Worm (Caenorhabditis elegans) whole organism, L3 larva: ENCODE data around the gene rla-2.

Source experiments
- ZK546.5 ChIP-seq: sonication (generic microtip); optimal IDR thresholded peaks from 2 replicates; lab custom pipeline; 2017; ENCODE audit warnings: missing biosample characterization, missing genetic modification characterization
- aly-2 ChIP-seq: fragments of 150-350 bp; optimal IDR thresholded peaks from 2 replicates; lab custom pipeline; 2014; ENCODE audit warnings: missing biosample characterization, missing genetic modification characterization
- ama-1 ChIP-seq: fragments of 150-350 bp; optimal IDR thresholded peaks from 2 replicates; lab custom pipeline; 2018
- ceh-16 ChIP-seq: sonication (generic microtip); optimal IDR thresholded peaks from 2 replicates; lab custom pipeline; 2017; ENCODE audit warnings: missing biosample characterization, missing genetic modification characterization
- ceh-28 ChIP-seq: fragments of 150-350 bp; optimal IDR thresholded peaks from 2 replicates; lab custom pipeline; 2014; ENCODE audit warnings: missing biosample characterization, missing genetic modification reagents, missing genetic modification characterization
- ceh-82 ChIP-seq: fragments of 150-350 bp; optimal IDR thresholded peaks from 2 replicates; lab custom pipeline; 2014; ENCODE audit warnings: missing biosample characterization, missing genetic modification characterization
- ceh-9 ChIP-seq: sonication (generic microtip); optimal IDR thresholded peaks from 2 replicates; lab custom pipeline; 2018; ENCODE audit warnings: missing biosample characterization, missing genetic modification characterization
- daf-12 ChIP-seq: fragments of 150-350 bp; optimal IDR thresholded peaks from 2 replicates; lab custom pipeline; 2014; ENCODE audit warnings: missing biosample characterization, missing genetic modification reagents, missing genetic modification characterization
- egl-27 ChIP-seq: sonication (generic microtip); optimal IDR thresholded peaks from 4 replicates; lab custom pipeline; 2017; ENCODE audit warnings: missing biosample characterization, missing genetic modification reagents, missing genetic modification characterization
- elt-1 ChIP-seq: fragments of 150-350 bp; optimal IDR thresholded peaks from 2 replicates; lab custom pipeline; 2014; ENCODE audit warnings: missing biosample characterization, missing genetic modification characterization
- elt-2 ChIP-seq: sonication (generic microtip); optimal IDR thresholded peaks from 2 replicates; lab custom pipeline; 2016; ENCODE audit warnings: missing genetic modification reagents, mild to moderate bottlenecking, missing genetic modification characterization, missing compliant biosample characterization
- elt-3 ChIP-seq, 3 experiments: fragments of 150-350 bp in 1 of 3; sonication (generic microtip) in 2 of 3; optimal IDR thresholded peaks; 2 replicates in 2 of 3; 4 replicates in 1 of 3; lab custom pipeline; 2014 to 2017; ENCODE audit warnings: missing biosample characterization in 3 of 3, missing genetic modification characterization in 3 of 3
- eor-1 ChIP-seq, 2 experiments: fragments of 150-350 bp; optimal IDR thresholded peaks; 2 replicates each; lab custom pipeline; 2014 to 2018; ENCODE audit warnings: missing biosample characterization in 2 of 2, missing genetic modification characterization in 2 of 2
- fkh-10 ChIP-seq: sonication (generic microtip); optimal IDR thresholded peaks from 2 replicates; lab custom pipeline; 2017; ENCODE audit warnings: missing biosample characterization, missing genetic modification reagents, missing genetic modification characterization
- fkh-2 ChIP-seq: fragments of 150-350 bp; optimal IDR thresholded peaks from 2 replicates; lab custom pipeline; 2014; ENCODE audit warnings: missing biosample characterization, missing genetic modification reagents, missing genetic modification characterization
- fos-1 ChIP-seq: fragments of 150-350 bp; optimal IDR thresholded peaks from 2 replicates; lab custom pipeline; 2014; ENCODE audit warnings: missing biosample characterization, missing genetic modification characterization
- hmg-11 ChIP-seq: sonication (generic microtip); optimal IDR thresholded peaks from 2 replicates; lab custom pipeline; 2016; ENCODE audit warnings: missing genetic modification characterization, missing compliant biosample characterization
- jun-1 ChIP-seq: fragments of 150-350 bp; optimal IDR thresholded peaks from 2 replicates; lab custom pipeline; 2014; ENCODE audit warnings: missing biosample characterization, missing genetic modification reagents, missing genetic modification characterization
- lin-15B ChIP-seq: fragments of 150-350 bp; optimal IDR thresholded peaks from 2 replicates; lab custom pipeline; 2014; ENCODE audit warnings: missing biosample characterization, missing genetic modification characterization
- lin-39 ChIP-seq: fragments of 150-350 bp; optimal IDR thresholded peaks from 2 replicates; lab custom pipeline; 2018; ENCODE audit warnings: missing biosample characterization, missing genetic modification reagents, missing genetic modification characterization
- lsy-12 ChIP-seq: sonication (generic microtip); optimal IDR thresholded peaks from 2 replicates; lab custom pipeline; 2016; ENCODE audit warnings: mild to moderate bottlenecking, missing genetic modification characterization, missing compliant biosample characterization
- mdl-1 ChIP-seq: fragments of 150-350 bp; optimal IDR thresholded peaks from 2 replicates; lab custom pipeline; 2014; ENCODE audit warnings: missing biosample characterization, missing genetic modification characterization
- mml-1 ChIP-seq: fragments of 150-350 bp; sonication (generic microtip); optimal IDR thresholded peaks from 3 replicates; lab custom pipeline; 2014; ENCODE audit warnings: missing biosample characterization, missing genetic modification characterization
- nfya-1 ChIP-seq: sonication (generic microtip); optimal IDR thresholded peaks from 2 replicates; lab custom pipeline; 2017; ENCODE audit warnings: missing genetic modification characterization, mild to moderate bottlenecking, missing compliant biosample characterization, antibody characterized with exemption, moderate library complexity; ENCODE audit not compliant: insufficient read depth
- nhr-11 ChIP-seq: fragments of 150-350 bp; optimal IDR thresholded peaks from 2 replicates; lab custom pipeline; 2014; ENCODE audit warnings: missing biosample characterization, missing genetic modification characterization
- nhr-12 ChIP-seq: fragments of 150-350 bp; optimal IDR thresholded peaks from 2 replicates; lab custom pipeline; 2014; ENCODE audit warnings: missing biosample characterization, missing genetic modification characterization
- nhr-23 ChIP-seq: fragments of 150-350 bp; optimal IDR thresholded peaks from 2 replicates; lab custom pipeline; 2014; ENCODE audit warnings: missing biosample characterization, missing genetic modification reagents, missing genetic modification characterization
- nhr-25 ChIP-seq: sonication (generic microtip); optimal IDR thresholded peaks from 2 replicates; lab custom pipeline; 2017; ENCODE audit warnings: missing biosample characterization, missing genetic modification characterization
- nhr-28 ChIP-seq: fragments of 150-350 bp; optimal IDR thresholded peaks from 2 replicates; lab custom pipeline; 2014; ENCODE audit warnings: missing biosample characterization, missing genetic modification characterization
- nhr-43 ChIP-seq: sonication (generic microtip); optimal IDR thresholded peaks from 2 replicates; lab custom pipeline; 2016; ENCODE audit warnings: mild to moderate bottlenecking, missing genetic modification characterization, missing compliant biosample characterization; ENCODE audit not compliant: poor library complexity, severe bottlenecking
- nhr-67 ChIP-seq: fragments of 150-350 bp; optimal IDR thresholded peaks from 2 replicates; lab custom pipeline; 2014; ENCODE audit warnings: missing biosample characterization, missing genetic modification characterization
- nhr-76 ChIP-seq: fragments of 150-350 bp; sonication (generic microtip); optimal IDR thresholded peaks from 5 replicates; lab custom pipeline; 2014; ENCODE audit warnings: missing biosample characterization, missing genetic modification characterization
- nhr-77 ChIP-seq: fragments of 150-350 bp; optimal IDR thresholded peaks from 2 replicates; lab custom pipeline; 2014; ENCODE audit warnings: missing biosample characterization, missing genetic modification characterization
- pha-4 ChIP-seq: fragments of 150-350 bp; optimal IDR thresholded peaks from 2 replicates; lab custom pipeline; 2014; ENCODE audit warnings: missing biosample characterization, missing genetic modification reagents, missing genetic modification characterization
- pqm-1 ChIP-seq: fragments of 150-350 bp; optimal IDR thresholded peaks from 2 replicates; lab custom pipeline; 2017; ENCODE audit warnings: missing biosample characterization, missing genetic modification characterization, inconsistent platforms
- sea-2 ChIP-seq: fragments of 150-350 bp; sonication (generic microtip); optimal IDR thresholded peaks from 4 replicates; lab custom pipeline; 2014; ENCODE audit warnings: missing biosample characterization, missing genetic modification reagents, missing genetic modification characterization
- skn-1 ChIP-seq: fragments of 150-350 bp; optimal IDR thresholded peaks from 2 replicates; lab custom pipeline; 2014; ENCODE audit warnings: missing biosample characterization, missing genetic modification characterization
- snpc-4 ChIP-seq: fragments of 150-350 bp; optimal IDR thresholded peaks from 2 replicates; lab custom pipeline; 2014; ENCODE audit warnings: missing biosample characterization, missing genetic modification characterization
- tbx-2 ChIP-seq: sonication (generic microtip); optimal IDR thresholded peaks from 2 replicates; lab custom pipeline; 2016; ENCODE audit warnings: mild to moderate bottlenecking, missing genetic modification characterization, missing compliant biosample characterization
- unc-39 ChIP-seq: sonication (generic microtip); optimal IDR thresholded peaks from 4 replicates; lab custom pipeline; 2017; ENCODE audit warnings: missing biosample characterization, missing genetic modification characterization
- unc-62 ChIP-seq: fragments of 150-350 bp; sonication (generic microtip); optimal IDR thresholded peaks from 4 replicates; lab custom pipeline; 2014; ENCODE audit warnings: missing biosample characterization, missing genetic modification reagents, missing genetic modification characterization
- zag-1 ChIP-seq: fragments of 150-350 bp; optimal IDR thresholded peaks from 2 replicates; lab custom pipeline; 2014; ENCODE audit warnings: missing biosample characterization, missing genetic modification characterization
- ztf-11 ChIP-seq: fragments of 150-350 bp; optimal IDR thresholded peaks from 2 replicates; lab custom pipeline; 2014; ENCODE audit warnings: missing biosample characterization, missing genetic modification characterization
- ztf-4 ChIP-seq: fragments of 150-350 bp; optimal IDR thresholded peaks from 2 replicates; lab custom pipeline; 2014; ENCODE audit warnings: missing biosample characterization, missing genetic modification characterization

rla-2 gene

ce11 chrIV:13392230-13392629 lies 22.1 kb upstream of the rla-2 start:
- TF ChIP-seq eor-1 (tag; optimal IDR thresholded peaks at IDR 0.05; lab: Kevin White, UChicago) (no peak), nhr-43 (tag; lab: Kevin White, UChicago) (peak; percentile 10), skn-1 (tag; lab: Kevin White, UChicago) (no peak), nhr-77 (no peak), ama-1 (lab: Kevin White, UChicago) (peak; percentile 72)

ce11 chrIV:13390770-13391169 lies 20.7 kb upstream of the rla-2 start:
- no peak for TF ChIP-seq elt-3 (tag; optimal IDR thresholded peaks at IDR 0.05; lab: Kevin White, UChicago)
- TF ChIP-seq pqm-1 (tag; lab: Kevin White, UChicago): no peak
- no peak for TF ChIP-seq aly-2 (tag; lab: Kevin White, UChicago)
- no peak for TF ChIP-seq ceh-28 (tag; lab: Kevin White, UChicago)
- no peak for TF ChIP-seq ceh-9

- TF ChIP-seq mml-1 (tag; lab: Kevin White, UChicago) (no peak), elt-2 (no peak), lin-15B (tag; lab: Kevin White, UChicago) (no peak), fkh-10 (no peak), nhr-43 (tag; lab: Kevin White, UChicago) (peak; percentile 36), nhr-76 (no peak)
- TF ChIP-seq, all 47 proteins: peak for 1
These were observed 19.2 kb upstream of the rla-2 start for ce11 chrIV:13389237-13389636.

- TF ChIP-seq ZK546.5 (tag; lab: Kevin White, UChicago) (no peak), ceh-82 (no peak), nhr-23 (tag; lab: Kevin White, UChicago) (peak; percentile 35), elt-3 (tag; optimal IDR thresholded peaks at IDR 0.05; lab: Kevin White, UChicago) (no peak), pha-4 (tag; lab: Kevin White, UChicago) (no peak), egl-27 (tag; lab: Kevin White, UChicago) (no peak), jun-1 (tag; lab: Kevin White, UChicago) (peak; percentile 38), unc-39 (tag; lab: Kevin White, UChicago) (no peak), ztf-4 (tag; lab: Kevin White, UChicago) (peak; percentile 76), nhr-77 (peak; percentile 40), unc-62 (GFP tag; lab: Kevin White, UChicago) (no peak), nhr-67 (tag; lab: Kevin White, UChicago) (no peak), snpc-4 (no peak), mdl-1 (no peak), ceh-9 (no peak), ceh-16 (tag; lab: Kevin White, UChicago) (no peak), tbx-2 (tag; lab: Kevin White, UChicago) (no peak), nhr-11 (tag; lab: Kevin White, UChicago) (no peak), elt-1 (tag; lab: Kevin White, UChicago) (no peak), nhr-76 (no peak), sea-2 (GFP tag; lab: Kevin White, UChicago) (no peak), daf-12 (tag; lab: Kevin White, UChicago) (no peak), aly-2 (tag; lab: Kevin White, UChicago) (peak; percentile 49), nhr-28 (tag; lab: Kevin White, UChicago) (no peak), pqm-1 (tag; lab: Kevin White, UChicago) (peak; percentile 19), skn-1 (tag; lab: Kevin White, UChicago) (no peak), nhr-25 (tag; lab: Kevin White, UChicago) (peak; percentile 0), mml-1 (tag; lab: Kevin White, UChicago) (no peak), zag-1 (no peak), fkh-10 (no peak), eor-1 (tag; optimal IDR thresholded peaks at IDR 0.05; lab: Kevin White, UChicago) (no peak), ztf-11 (tag; lab: Kevin White, UChicago) (no peak), elt-2 (peak; percentile 12), nhr-43 (tag; lab: Kevin White, UChicago) (peak; percentile 54), hmg-11 (tag; lab: Kevin White, UChicago) (peak; percentile 3), lsy-12 (tag; lab: Kevin White, UChicago) (peak; percentile 51), fkh-2 (tag; lab: Kevin White, UChicago) (no peak), nfya-1 (tag; lab: Kevin White, UChicago) (peak; percentile 9), nhr-12 (no peak), lin-39 (no peak), ama-1 (lab: Kevin White, UChicago) (peak; percentile 80), fos-1 (tag; lab: Kevin White, UChicago) (no peak)
These were observed 18.7 kb upstream of the rla-2 start for ce11 chrIV:13388779-13389178.
